Fruit fly (Drosophila melanogaster) whole organism, embryonic: ENCODE measurements around the gene CG10802.

Experiments used
- CG10274 ChIP-seq: fragments of 200-800 bp; sonication (Bioruptor generic); optimal IDR thresholded peaks from 3 replicates; lab custom pipeline; 2017; ENCODE audit warnings: missing biosample characterization, mild to moderate bottlenecking, missing genetic modification characterization
- CG17361 ChIP-seq: fragments of 200-800 bp; sonication (Bioruptor generic); IDR thresholded peaks from 3 replicates; pipeline ENCODE4 v1.3.6; 2022; ENCODE audit warnings: missing biosample characterization, missing genetic modification characterization
- CG18599 ChIP-seq: fragments of 200-800 bp; sonication (Bioruptor generic); optimal IDR thresholded peaks from 3 replicates; lab custom pipeline; 2017; ENCODE audit warnings: missing biosample characterization, missing genetic modification characterization, mild to moderate bottlenecking, moderate library complexity, missing genetic modification reagents
- CG2120 ChIP-seq: fragments of 200-800 bp; sonication (Bioruptor generic); optimal IDR thresholded peaks from 3 replicates; lab custom pipeline; 2016; ENCODE audit warnings: missing biosample characterization, missing genetic modification characterization
- CG2678 ChIP-seq: fragments of 200-800 bp; sonication (Bioruptor generic); optimal IDR thresholded peaks from 3 replicates; lab custom pipeline; 2019; ENCODE audit warnings: missing biosample characterization, mild to moderate bottlenecking, missing genetic modification characterization, moderate library complexity
- CG2712 ChIP-seq: fragments of 200-800 bp; optimal IDR thresholded peaks from 3 replicates; lab custom pipeline; 2019; ENCODE audit warnings: missing biosample characterization, mild to moderate bottlenecking, missing genetic modification characterization, moderate library complexity
- CG32532 ChIP-seq: fragments of 200-800 bp; sonication (Bioruptor generic); IDR thresholded peaks from 2 replicates; pipeline ENCODE4 v1.3.6; 2022; ENCODE audit warnings: missing biosample characterization, missing genetic modification characterization
- CG4360 ChIP-seq: fragments of 200-800 bp; sonication (Bioruptor generic); IDR thresholded peaks from 2 replicates; pipeline ENCODE4 v1.3.6; 2022; ENCODE audit warnings: missing biosample characterization, missing genetic modification characterization
- CG4424 ChIP-seq: fragments of 200-800 bp; sonication (Bioruptor generic); optimal IDR thresholded peaks from 3 replicates; lab custom pipeline; 2016; ENCODE audit warnings: missing biosample characterization, missing genetic modification characterization
- CG8281 ChIP-seq: fragments of 200-800 bp; sonication (Bioruptor generic); optimal IDR thresholded peaks from 2 replicates; lab custom pipeline; 2018; ENCODE audit warnings: missing biosample characterization, mild to moderate bottlenecking, missing genetic modification characterization, moderate library complexity
- CG9817 ChIP-seq: fragments of 200-800 bp; sonication (Bioruptor generic); optimal IDR thresholded peaks from 2 replicates; lab custom pipeline; 2018; ENCODE audit warnings: missing biosample characterization, mild to moderate bottlenecking, missing genetic modification characterization, moderate library complexity
- CG9932 ChIP-seq: fragments of 200-800 bp; sonication (Bioruptor generic); IDR thresholded peaks from 2 replicates; pipeline ENCODE4 v1.3.6; 2022; ENCODE audit warnings: missing biosample characterization, missing genetic modification characterization
- Drgx ChIP-seq: fragments of 200-800 bp; sonication (Bioruptor generic); IDR thresholded peaks from 2 replicates; pipeline ENCODE4 v1.3.6; 2022; ENCODE audit warnings: missing biosample characterization, missing genetic modification characterization
- Fer1 ChIP-seq: fragments of 200-800 bp; sonication (Bioruptor generic); optimal IDR thresholded peaks from 2 replicates; lab custom pipeline; 2017; ENCODE audit warnings: missing biosample characterization, mild to moderate bottlenecking, missing genetic modification characterization
- Hmr ChIP-seq: fragments of 200-800 bp; sonication (Bioruptor generic); optimal IDR thresholded peaks from 3 replicates; lab custom pipeline; 2017; ENCODE audit warnings: mild to moderate bottlenecking, missing biosample characterization, missing genetic modification reagents, missing genetic modification characterization
- Hr3 ChIP-seq: fragments of 200-800 bp; sonication (Bioruptor generic); optimal IDR thresholded peaks from 3 replicates; lab custom pipeline; 2016; ENCODE audit warnings: missing biosample characterization, missing genetic modification characterization
- Meics ChIP-seq: fragments of 200-800 bp; sonication (Bioruptor generic); optimal IDR thresholded peaks from 2 replicates; lab custom pipeline; 2017; ENCODE audit warnings: missing biosample characterization, mild to moderate bottlenecking, missing genetic modification characterization
- NK7.1 ChIP-seq: fragments of 200-800 bp; sonication (Bioruptor generic); optimal IDR thresholded peaks from 3 replicates; lab custom pipeline; 2016; ENCODE audit warnings: missing biosample characterization, missing genetic modification characterization
- Xrp1 ChIP-seq: fragments of 200-800 bp; sonication (Bioruptor generic); IDR thresholded peaks from 2 replicates; pipeline ENCODE4 v1.3.6; 2022; ENCODE audit warnings: missing biosample characterization, missing genetic modification characterization
- ara ChIP-seq: fragments of 200-800 bp; sonication (Bioruptor generic); IDR thresholded peaks from 2 replicates; pipeline ENCODE4 v1.3.6; 2022; ENCODE audit warnings: missing biosample characterization, missing genetic modification characterization
- az2 ChIP-seq: fragments of 200-800 bp; sonication (Bioruptor generic); optimal IDR thresholded peaks from 3 replicates; lab custom pipeline; 2016; ENCODE audit warnings: missing biosample characterization, missing genetic modification characterization
- corto ChIP-seq: fragments of 200-800 bp; sonication (Bioruptor generic); optimal IDR thresholded peaks from 2 replicates; lab custom pipeline; 2016; ENCODE audit warnings: missing biosample characterization, mild to moderate bottlenecking, missing genetic modification characterization, moderate library complexity
- crol ChIP-seq: fragments of 200-800 bp; sonication (Bioruptor generic); IDR thresholded peaks from 2 replicates; pipeline ENCODE4 v1.3.6; 2022; ENCODE audit warnings: missing biosample characterization, missing genetic modification characterization
- cwo ChIP-seq: fragments of 200-800 bp; sonication (Bioruptor generic); optimal IDR thresholded peaks from 3 replicates; lab custom pipeline; 2017; ENCODE audit warnings: missing biosample characterization, missing genetic modification characterization, mild to moderate bottlenecking, moderate library complexity, missing genetic modification reagents
- esg ChIP-seq: fragments of 200-800 bp; sonication (Bioruptor generic); conservative IDR thresholded peaks from 2 replicates; pipeline ENCODE4 v1.3.6; 2022; ENCODE audit warnings: missing biosample characterization, missing genetic modification characterization
- gem ChIP-seq: fragments of 200-800 bp; sonication (Bioruptor generic); optimal IDR thresholded peaks from 2 replicates; lab custom pipeline; 2019; ENCODE audit warnings: missing biosample characterization, mild to moderate bottlenecking, missing genetic modification characterization, moderate library complexity
- grn ChIP-seq: fragments of 200-800 bp; sonication (Bioruptor generic); optimal IDR thresholded peaks from 3 replicates; lab custom pipeline; 2017; ENCODE audit warnings: missing biosample characterization, missing genetic modification characterization
- lab ChIP-seq: fragments of 200-800 bp; sonication (Bioruptor generic); optimal IDR thresholded peaks from 3 replicates; lab custom pipeline; 2017; ENCODE audit warnings: missing biosample characterization, missing genetic modification characterization, mild to moderate bottlenecking, moderate library complexity, missing genetic modification reagents
- lmd ChIP-seq: fragments of 200-800 bp; sonication (Bioruptor generic); IDR thresholded peaks from 2 replicates; pipeline ENCODE4 v1.3.6; 2022; ENCODE audit warnings: missing biosample characterization, missing genetic modification characterization
- mld ChIP-seq: fragments of 200-800 bp; sonication (Bioruptor generic); IDR thresholded peaks from 3 replicates; pipeline ENCODE4 v1.3.6; 2022; ENCODE audit warnings: missing biosample characterization, missing genetic modification characterization; ENCODE audit not compliant: partially characterized antibody
- phol ChIP-seq: fragments of 200-800 bp; sonication (Bioruptor generic); optimal IDR thresholded peaks from 3 replicates; lab custom pipeline; 2018; ENCODE audit warnings: missing biosample characterization, mild to moderate bottlenecking, missing genetic modification characterization, moderate library complexity
- prd ChIP-seq, 3 experiments: fragments of >200 bp in 2 of 3; fragments of 200-800 bp in 1 of 3; sonication (Bioruptor generic) in 1 of 3; optimal IDR thresholded peaks in 2 of 3; IDR thresholded peaks in 1 of 3; 2 replicates in 2 of 3; 3 replicates in 1 of 3; pipeline versions ENCODE4 v1.3.6 to Lab custom; 2017 to 2022; ENCODE audit warnings: missing biosample characterization in 1 of 3, missing genetic modification characterization in 1 of 3
- row ChIP-seq: fragments of 200-800 bp; sonication (Bioruptor generic); IDR thresholded peaks from 3 replicates; pipeline ENCODE4 v1.3.6; 2022; ENCODE audit warnings: missing biosample characterization, missing genetic modification characterization
- sd ChIP-seq: fragments of 200-800 bp; sonication (Bioruptor generic); optimal IDR thresholded peaks from 3 replicates; lab custom pipeline; 2018; ENCODE audit warnings: missing biosample characterization, mild to moderate bottlenecking, missing genetic modification characterization, moderate library complexity
- sens ChIP-seq: fragments of 200-800 bp; sonication (Bioruptor generic); peaks from one replicate; lab custom pipeline; 2016; ENCODE audit warnings: missing biosample characterization, missing genetic modification characterization
- sug ChIP-seq: fragments of 200-800 bp; optimal IDR thresholded peaks from 2 replicates; lab custom pipeline; 2019; ENCODE audit warnings: missing biosample characterization, mild to moderate bottlenecking, missing genetic modification characterization, moderate library complexity
- trh ChIP-seq: fragments of 200-800 bp; sonication (Bioruptor generic); optimal IDR thresholded peaks from 2 replicates; lab custom pipeline; 2016; ENCODE audit warnings: missing biosample characterization, missing genetic modification characterization
- vvl ChIP-seq: fragments of 200-800 bp; sonication (Bioruptor generic); IDR thresholded peaks from 2 replicates; pipeline ENCODE4 v1.3.6; 2022; ENCODE audit warnings: missing biosample characterization, missing genetic modification characterization
- z ChIP-seq: fragments of 200-800 bp; sonication (Bioruptor generic); IDR thresholded peaks from 3 replicates; pipeline ENCODE4 v1.3.6; 2022; ENCODE audit warnings: missing biosample characterization, missing genetic modification characterization

CG10802 gene

DNA sequence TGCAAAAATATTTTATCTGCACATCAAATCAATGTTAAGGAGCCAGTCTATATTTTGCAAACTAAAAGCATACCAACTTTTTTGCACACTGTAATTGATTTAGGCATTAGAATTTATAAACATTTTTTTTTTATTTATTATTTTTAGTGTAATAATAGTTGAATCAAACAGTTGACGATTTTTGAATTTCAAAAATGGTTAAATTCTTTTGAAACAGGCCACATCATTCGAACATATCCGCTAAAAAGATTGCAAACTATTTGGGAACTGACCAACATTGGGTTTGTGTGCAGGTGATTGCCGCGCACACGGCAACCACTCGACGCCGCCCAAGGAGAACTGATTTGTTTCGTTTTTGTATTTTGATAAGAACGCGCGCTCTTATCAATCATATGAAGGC lies 38.0 kb upstream of the CG10802 start:
- TF ChIP-seq trh (GFP tag; lab: Kevin White, UChicago) = no peak
- peak; percentile 27 for TF ChIP-seq CG2120 (GFP tag; lab: Kevin White, UChicago)
- TF ChIP-seq CG10274 (GFP tag; lab: Kevin White, UChicago) = peak; percentile 78
- no peak for TF ChIP-seq NK7.1 (GFP tag; lab: Kevin White, UChicago)
- no peak for TF ChIP-seq az2 (GFP tag; lab: Kevin White, UChicago)
- TF ChIP-seq lab (GFP tag; lab: Kevin White, UChicago) = peak; percentile 33
- TF ChIP-seq Fer1 (GFP tag; lab: Kevin White, UChicago) = peak; percentile 2
- peak; percentile 77 for TF ChIP-seq sug (tag; lab: Kevin White, UChicago)
- peak; percentile 41 for TF ChIP-seq Hmr (GFP tag; lab: Kevin White, UChicago)
- TF ChIP-seq CG32532 = 0 out of 2 replicates have a peak, but pooled peaks have one; percentile 34
- TF ChIP-seq Meics = peak; percentile 14
- no peak for TF ChIP-seq lmd (GFP tag; lab: Robert Waterston, UW)
- peak; percentile 23; the same call in 2 of the 3 replicates for TF ChIP-seq row (GFP tag; lab: Robert Waterston, UW)
- peak; percentile 44 for TF ChIP-seq sd (tag; lab: Kevin White, UChicago)
- 0 out of 2 replicates have a peak, but pooled peaks have one; percentile 24 for TF ChIP-seq CG9932 (GFP tag; lab: Robert Waterston, UW)
- TF ChIP-seq cwo (GFP tag; lab: Kevin White, UChicago) = peak; percentile 36
- peak; percentile 34 for TF ChIP-seq CG2678 (tag; lab: Kevin White, UChicago)
- TF ChIP-seq grn = peak; percentile 10
- TF ChIP-seq gem (tag; lab: Kevin White, UChicago) = peak; percentile 8
- TF ChIP-seq CG18599 (GFP tag; lab: Kevin White, UChicago) = peak; percentile 35

DNA sequence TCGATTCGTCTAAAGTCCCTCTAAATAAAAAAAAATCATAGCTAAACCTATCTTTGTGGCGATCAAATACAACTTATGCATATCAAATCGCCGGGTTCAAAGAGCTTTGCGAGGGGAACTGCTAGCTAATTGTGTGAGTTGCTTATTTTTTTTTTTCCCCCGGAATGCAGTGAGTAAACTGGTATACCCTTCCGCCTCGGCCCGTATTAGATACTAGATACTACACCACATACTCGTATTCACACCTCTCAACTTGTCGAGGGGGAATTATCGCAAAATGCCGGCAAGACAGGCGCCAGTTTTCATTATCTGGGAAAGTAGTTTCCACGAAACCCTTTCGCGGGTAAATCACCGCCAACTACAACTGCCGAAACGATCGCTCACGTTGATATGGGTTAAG lies 36.6 kb upstream of the CG10802 start:
- TF ChIP-seq sd (tag; lab: Kevin White, UChicago) (peak; percentile 50), CG2678 (tag; lab: Kevin White, UChicago) (no peak)

- no peak for TF ChIP-seq CG18599 (GFP tag; lab: Kevin White, UChicago)
- peak; percentile 13; the same call in 1 of the 2 replicates for TF ChIP-seq Drgx
- TF ChIP-seq Hr3 (GFP tag; lab: Kevin White, UChicago) = no peak
- TF ChIP-seq esg (GFP tag; lab: Robert Waterston, UW) = no peak
- no peak for TF ChIP-seq CG8281 (tag; lab: Kevin White, UChicago)
- no peak for TF ChIP-seq sug (tag; lab: Kevin White, UChicago)
- TF ChIP-seq, all 482 proteins: peak for 1
Measured at dm6 chrX:3446650-3447049, 36.1 kb upstream of the CG10802 start.

DNA sequence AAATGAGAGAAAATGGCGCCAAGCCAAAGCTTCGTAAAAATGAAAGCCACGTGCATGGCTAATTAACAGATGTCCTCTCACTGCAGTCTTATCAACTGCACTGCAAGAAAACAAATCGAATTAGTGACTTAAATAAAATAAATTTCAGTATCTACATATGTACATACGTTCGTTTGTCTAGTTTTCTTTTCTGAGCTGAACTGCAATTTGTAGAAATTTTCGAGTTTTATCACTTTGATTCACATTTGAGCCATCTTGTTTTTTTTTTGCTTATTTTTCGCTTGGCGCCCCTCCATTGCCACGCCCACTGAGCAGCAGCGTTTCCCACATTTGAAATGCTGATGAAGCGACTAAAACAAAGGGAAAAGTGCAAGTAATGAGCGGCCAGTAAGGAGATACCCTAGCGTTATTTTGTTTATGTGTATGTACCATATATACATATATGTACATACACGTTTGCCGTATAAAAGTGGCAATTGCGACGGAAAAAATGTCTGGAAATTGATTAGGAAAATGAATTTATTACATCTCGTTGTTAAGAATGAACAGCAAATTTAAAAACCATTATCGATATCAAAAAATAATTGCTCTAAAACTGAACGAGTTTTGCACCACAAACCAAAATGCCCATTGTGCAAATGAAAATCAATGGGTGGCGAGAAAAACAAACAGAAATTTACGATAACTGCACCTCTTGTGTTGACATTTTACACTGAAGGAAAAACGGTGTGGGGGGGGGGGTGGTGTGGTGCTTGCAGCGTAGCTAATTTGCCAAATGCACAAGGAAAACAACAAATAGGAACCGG lies 34.8 kb upstream of the CG10802 start:
- peak; percentile 6; the same call in 1 of the 2 replicates for TF ChIP-seq ara (GFP tag; lab: Robert Waterston, UW)
- TF ChIP-seq CG4360 = 0 out of 2 replicates have a peak, but pooled peaks have one; percentile 7
- TF ChIP-seq vvl (GFP tag; lab: Robert Waterston, UW) = 0 out of 2 replicates have a peak, but pooled peaks have one; percentile 12
- TF ChIP-seq mld = no peak
- peak; percentile 76 for TF ChIP-seq sens (GFP tag; lab: Kevin White, UChicago)
- TF ChIP-seq corto (GFP tag; lab: Kevin White, UChicago) = no peak
- 0 out of 3 replicates have a peak, but pooled peaks have one; percentile 14 for TF ChIP-seq CG17361 (GFP tag; lab: Robert Waterston, UW)
- peak; percentile 6 for TF ChIP-seq CG4424
- peak; percentile 16; the same call in 1 of the 2 replicates for TF ChIP-seq Xrp1 (GFP tag; lab: Robert Waterston, UW)
- TF ChIP-seq z = 0 out of 3 replicates have a peak, but pooled peaks have one; percentile 17
- TF ChIP-seq crol = peak; percentile 37; the same call in 1 of the 2 replicates
- peak; percentile 43 for TF ChIP-seq Drgx
- TF ChIP-seq phol (tag; lab: Kevin White, UChicago) = peak; percentile 2
- no peak for TF ChIP-seq prd (optimal IDR thresholded peaks at IDR 0.05; lab: Kevin White, UChicago)
- peak; percentile 29; the same call in 1 of the 3 replicates for TF ChIP-seq prd (GFP tag; IDR thresholded peaks at IDR 0.05; lab: Robert Waterston, UW)
- TF ChIP-seq CG9817 (tag; lab: Kevin White, UChicago) = no peak
- peak; percentile 12 for TF ChIP-seq CG2712 (tag; lab: Kevin White, UChicago)
